Fruit fly (Drosophila melanogaster) whole organism, wandering third instar larva: ENCODE data around the gene Dip-B.

ENCODE experiments used
- CG32264 ChIP-seq: fragments of 200-800 bp; sonication (Bioruptor generic); optimal IDR thresholded peaks from 2 replicates; lab custom pipeline; 2016; ENCODE audit warnings: missing biosample characterization, missing genetic modification characterization
- CG9705 ChIP-seq: fragments of 200-800 bp; sonication (Bioruptor generic); optimal IDR thresholded peaks from 2 replicates; lab custom pipeline; 2018; ENCODE audit warnings: missing biosample characterization, mild to moderate bottlenecking, missing genetic modification characterization
- CrebA ChIP-seq: fragments of 200-800 bp; sonication (Bioruptor generic); optimal IDR thresholded peaks from 2 replicates; lab custom pipeline; 2016; ENCODE audit warnings: missing biosample characterization, mild to moderate bottlenecking, missing genetic modification characterization, borderline replicate concordance
- Dfd ChIP-seq: fragments of >200 bp; optimal IDR thresholded peaks from 2 replicates; lab custom pipeline; 2017; ENCODE audit warnings: missing biosample characterization, missing genetic modification characterization
- Dif ChIP-seq: fragments of 200-275, 200-300 bp; sonication (Bioruptor generic); optimal IDR thresholded peaks from 2 replicates; lab custom pipeline; 2018; ENCODE audit warnings: missing biosample characterization, missing genetic modification characterization; ENCODE audit not compliant: partially characterized antibody
- GATAd ChIP-seq: sonication (Bioruptor generic); optimal IDR thresholded peaks from 2 replicates; lab custom pipeline; 2016; ENCODE audit warnings: missing biosample characterization, missing genetic modification characterization
- HLH106 ChIP-seq: fragments of 200-800 bp; optimal IDR thresholded peaks from 3 replicates; lab custom pipeline; 2019; ENCODE audit warnings: missing biosample characterization, mild to moderate bottlenecking, missing genetic modification characterization, moderate library complexity
- Hr78 ChIP-seq: fragments of >200 bp; optimal IDR thresholded peaks from 2 replicates; lab custom pipeline; 2017; ENCODE audit warnings: missing biosample characterization, missing genetic modification characterization
- Jra ChIP-seq: sonication (Bioruptor generic); optimal IDR thresholded peaks from 2 replicates; lab custom pipeline; 2016; ENCODE audit warnings: missing biosample characterization, missing genetic modification characterization
- Mio ChIP-seq: sonication (Bioruptor generic); optimal IDR thresholded peaks from 2 replicates; lab custom pipeline; 2016; ENCODE audit warnings: missing biosample characterization, missing genetic modification characterization
- Myc ChIP-seq: fragments of >200 bp; optimal IDR thresholded peaks from 2 replicates; lab custom pipeline; 2017
- N ChIP-seq: fragments of >200 bp; optimal IDR thresholded peaks from 2 replicates; lab custom pipeline; 2018; ENCODE audit warnings: missing biosample characterization, missing external identifiers, missing genetic modification characterization
- Rel ChIP-seq, 2 experiments: fragments of 200-800 bp; sonication (Bioruptor generic) in 1 of 2; optimal IDR thresholded peaks; 2 replicates in 1 of 2; 3 replicates in 1 of 2; lab custom pipeline; 2016 to 2019; ENCODE audit warnings: mild to moderate bottlenecking in 2 of 2, missing biosample characterization in 2 of 2, missing genetic modification characterization in 2 of 2, moderate library complexity in 1 of 2
- Sp1 ChIP-seq: fragments of 200-800 bp; sonication (Bioruptor generic); optimal IDR thresholded peaks from 3 replicates; lab custom pipeline; 2019; ENCODE audit warnings: missing biosample characterization, mild to moderate bottlenecking, missing genetic modification characterization, moderate library complexity
- Vsx2 ChIP-seq: fragments of 200-300, 225-300 bp; sonication (Bioruptor generic); optimal IDR thresholded peaks from 2 replicates; lab custom pipeline; 2018; ENCODE audit warnings: missing biosample characterization, missing genetic modification characterization; ENCODE audit not compliant: partially characterized antibody
- br ChIP-seq: fragments of 200-800 bp; sonication (Bioruptor generic); optimal IDR thresholded peaks from 2 replicates; lab custom pipeline; 2016; ENCODE audit warnings: missing biosample characterization, missing genetic modification characterization
- brk ChIP-seq: fragments of 200-800 bp; sonication (Bioruptor generic); optimal IDR thresholded peaks from 2 replicates; lab custom pipeline; 2016; ENCODE audit warnings: missing biosample characterization, mild to moderate bottlenecking, missing genetic modification characterization
- dl ChIP-seq, 2 experiments: fragments of 175-275, 200-275 bp in 1 of 2; fragments of 200-275 bp in 1 of 2; sonication (Bioruptor generic); optimal IDR thresholded peaks; lab custom pipeline; 2018; ENCODE audit warnings: mild to moderate bottlenecking in 2 of 2, missing biosample characterization in 2 of 2, missing genetic modification characterization in 2 of 2, moderate library complexity in 2 of 2; ENCODE audit not compliant: partially characterized antibody in 2 of 2, insufficient read depth in 1 of 2
- dmrt93B ChIP-seq: fragments of 200-800 bp; sonication (Bioruptor generic); optimal IDR thresholded peaks from 2 replicates; lab custom pipeline; 2018; ENCODE audit warnings: missing biosample characterization, mild to moderate bottlenecking, missing genetic modification characterization
- dsf ChIP-seq: sonication (Bioruptor generic); optimal IDR thresholded peaks from 2 replicates; lab custom pipeline; 2016; ENCODE audit warnings: missing biosample characterization, missing genetic modification characterization, borderline replicate concordance
- foxo ChIP-seq, 2 experiments: fragments of 200-800 bp; sonication (Bioruptor generic); optimal IDR thresholded peaks; 2 replicates in 1 of 2; 3 replicates in 1 of 2; lab custom pipeline; 2016 to 2017; ENCODE audit warnings: missing biosample characterization in 2 of 2, missing genetic modification characterization in 2 of 2
- fru ChIP-seq: fragments of 200-800 bp; sonication (Bioruptor generic); optimal IDR thresholded peaks from 3 replicates; lab custom pipeline; 2016; ENCODE audit warnings: missing biosample characterization, mild to moderate bottlenecking, missing genetic modification characterization
- h ChIP-seq: fragments of 200-800 bp; sonication (Bioruptor generic); optimal IDR thresholded peaks from 3 replicates; lab custom pipeline; 2016; ENCODE audit warnings: missing biosample characterization, mild to moderate bottlenecking, missing genetic modification characterization
- jim ChIP-seq: fragments of 175-275, 200-325 bp; sonication (Bioruptor generic); optimal IDR thresholded peaks from 2 replicates; lab custom pipeline; 2016; ENCODE audit warnings: missing biosample characterization, mild to moderate bottlenecking, missing genetic modification characterization
- lola ChIP-seq: fragments of >200 bp; optimal IDR thresholded peaks from 2 replicates; lab custom pipeline; 2017; ENCODE audit warnings: missing biosample characterization, missing genetic modification characterization
- pan ChIP-seq: fragments of >200 bp; optimal IDR thresholded peaks from 2 replicates; lab custom pipeline; 2017
- psq ChIP-seq: fragments of 200-800 bp; sonication (Bioruptor generic); optimal IDR thresholded peaks from 3 replicates; lab custom pipeline; 2017; ENCODE audit warnings: missing biosample characterization, mild to moderate bottlenecking, missing genetic modification characterization, moderate library complexity
- rgr ChIP-seq: fragments of 200-800 bp; sonication (Bioruptor generic); optimal IDR thresholded peaks from 3 replicates; lab custom pipeline; 2016; ENCODE audit warnings: missing biosample characterization, mild to moderate bottlenecking, missing genetic modification characterization
- sage ChIP-seq: fragments of 200-800 bp; sonication (Bioruptor generic); optimal IDR thresholded peaks from 2 replicates; lab custom pipeline; 2016; ENCODE audit warnings: missing biosample characterization, mild to moderate bottlenecking, missing genetic modification characterization
- sv ChIP-seq: fragments of 200-800 bp; sonication (Bioruptor generic); optimal IDR thresholded peaks from 3 replicates; lab custom pipeline; 2016; ENCODE audit warnings: missing biosample characterization, missing genetic modification characterization
- tai ChIP-seq: sonication (Bioruptor generic); optimal IDR thresholded peaks from 2 replicates; lab custom pipeline; 2016; ENCODE audit warnings: missing biosample characterization, missing genetic modification characterization
- usp ChIP-seq: fragments of >200 bp; optimal IDR thresholded peaks from 2 replicates; lab custom pipeline; 2017; ENCODE audit warnings: missing biosample characterization, missing genetic modification characterization
- woc ChIP-seq: sonication (Bioruptor generic); optimal IDR thresholded peaks from 2 replicates; lab custom pipeline; 2016; ENCODE audit warnings: missing biosample characterization, mild to moderate bottlenecking, missing genetic modification characterization

The Dip-B gene

dm6 chr3R:13820483-13820882 lies 38.4 kb downstream of the Dip-B start:
- TF ChIP-seq Dfd (GFP tag; lab: Kevin White, UChicago) (peak; percentile 67), brk (no peak), tai (GFP tag; lab: Kevin White, UChicago) (no peak)

- TF ChIP-seq fru (GFP tag; lab: Kevin White, UChicago) (no peak), woc (GFP tag; lab: Kevin White, UChicago) (no peak), N (no peak), Dfd (GFP tag; lab: Kevin White, UChicago) (no peak), lola (GFP tag; lab: Kevin White, UChicago) (no peak), br (GFP tag; lab: Kevin White, UChicago) (no peak), h (GFP tag; lab: Kevin White, UChicago) (no peak), pan (lab: Kevin White, UChicago) (no peak), Myc (lab: Kevin White, UChicago) (no peak), dmrt93B (GFP tag; lab: Kevin White, UChicago) (no peak), CrebA (GFP tag; lab: Kevin White, UChicago) (no peak), dsf (GFP tag; lab: Kevin White, UChicago) (no peak), CG9705 (GFP tag; lab: Kevin White, UChicago) (no peak), Jra (GFP tag; lab: Kevin White, UChicago) (no peak), GATAd (GFP tag; lab: Kevin White, UChicago) (no peak), foxo (GFP tag; optimal IDR thresholded peaks at IDR 0.05; lab: Kevin White, UChicago) (no peak), Rel (GFP tag; optimal IDR thresholded peaks at IDR 0.05; lab: Kevin White, UChicago) (no peak), Rel (tag; optimal IDR thresholded peaks at IDR 0.05; lab: Kevin White, UChicago) (no peak)
These were observed 40.6 kb downstream of the Dip-B start for dm6 chr3R:13822602-13823220.

dm6 chr3R:13827953-13828922 lies 46.1 kb downstream of the Dip-B start, which contains the start of gene Mst87F:
Gene Mst87F (minus strand): TSS chr3R:13828008.
- TF ChIP-seq Rel (GFP tag; optimal IDR thresholded peaks at IDR 0.05; lab: Kevin White, UChicago), result no peak
- peak; percentile 29 for TF ChIP-seq Rel (tag; optimal IDR thresholded peaks at IDR 0.05; lab: Kevin White, UChicago)
- TF ChIP-seq N, result no peak

- no peak for TF ChIP-seq dsf (GFP tag; lab: Kevin White, UChicago)
- TF ChIP-seq tai (GFP tag; lab: Kevin White, UChicago), result no peak
- no peak for TF ChIP-seq h (GFP tag; lab: Kevin White, UChicago)
- no peak for TF ChIP-seq dmrt93B (GFP tag; lab: Kevin White, UChicago)
- TF ChIP-seq GATAd (GFP tag; lab: Kevin White, UChicago), result no peak
- no peak for TF ChIP-seq Hr78 (GFP tag; lab: Kevin White, UChicago)
- no peak for TF ChIP-seq N
- TF ChIP-seq psq (GFP tag; lab: Kevin White, UChicago), result no peak
These were observed 49.0 kb downstream of the Dip-B start for dm6 chr3R:13831042-13831441.

dm6 chr3R:13831596-13832119 lies 49.6 kb downstream of the Dip-B start:
- peak; percentile 67 for TF ChIP-seq h (GFP tag; lab: Kevin White, UChicago)
- peak; percentile 12 for TF ChIP-seq brk
- no peak for TF ChIP-seq Dfd (GFP tag; lab: Kevin White, UChicago)
- TF ChIP-seq psq (GFP tag; lab: Kevin White, UChicago), result peak; percentile 79
- TF ChIP-seq Mio, result no peak
- peak; percentile 87 for TF ChIP-seq HLH106 (tag; lab: Kevin White, UChicago)
- peak; percentile 69 for TF ChIP-seq fru (GFP tag; lab: Kevin White, UChicago)
- TF ChIP-seq Sp1, result peak; percentile 85
- TF ChIP-seq CG9705 (GFP tag; lab: Kevin White, UChicago), result no peak
- no peak for TF ChIP-seq usp
- peak; percentile 68 for TF ChIP-seq rgr
- no peak for TF ChIP-seq dl (GFP tag; optimal IDR thresholded peaks at IDR 0.05; lab: Kevin White, UChicago; ENCODE audit: insufficient read depth in 1 of 2, partially characterized antibody in 2 of 2)
- no peak for TF ChIP-seq sage (GFP tag; lab: Kevin White, UChicago)
- no peak for TF ChIP-seq Jra (GFP tag; lab: Kevin White, UChicago)
- no peak for TF ChIP-seq lola (GFP tag; lab: Kevin White, UChicago)
- TF ChIP-seq br (GFP tag; lab: Kevin White, UChicago), result peak; percentile 22
- no peak for TF ChIP-seq Hr78 (GFP tag; lab: Kevin White, UChicago)
- no peak for TF ChIP-seq Dif (GFP tag; lab: Kevin White, UChicago)
- no peak for TF ChIP-seq N
- TF ChIP-seq dmrt93B (GFP tag; lab: Kevin White, UChicago), result no peak
- TF ChIP-seq Rel (GFP tag; optimal IDR thresholded peaks at IDR 0.05; lab: Kevin White, UChicago), result peak; percentile 29
- peak; percentile 64 for TF ChIP-seq Rel (tag; optimal IDR thresholded peaks at IDR 0.05; lab: Kevin White, UChicago)
- TF ChIP-seq GATAd (GFP tag; lab: Kevin White, UChicago), result no peak
- no peak for TF ChIP-seq CrebA (GFP tag; lab: Kevin White, UChicago)
- TF ChIP-seq sv, result no peak
- TF ChIP-seq jim (GFP tag; lab: Kevin White, UChicago), result no peak
- peak in 1 of 2 experiments; percentile 75 for TF ChIP-seq foxo (GFP tag; optimal IDR thresholded peaks at IDR 0.05; lab: Kevin White, UChicago)
- TF ChIP-seq pan (lab: Kevin White, UChicago), result no peak
- no peak for TF ChIP-seq CG32264 (GFP tag; lab: Kevin White, UChicago)
- TF ChIP-seq Vsx2 (GFP tag; lab: Kevin White, UChicago), result no peak
